Worm (Caenorhabditis elegans) whole organism, L2 larva: ENCODE data around the gene T22B3.3.

ENCODE experiments used
- aly-2 ChIP-seq: fragments of 150-350 bp; optimal IDR thresholded peaks from 2 replicates; lab custom pipeline; 2014; ENCODE audit warnings: missing biosample characterization, missing genetic modification characterization
- ama-1 ChIP-seq: fragments of 150-350 bp; optimal IDR thresholded peaks from 2 replicates; lab custom pipeline; 2018; ENCODE audit warnings: inconsistent platforms
- lin-11 ChIP-seq: fragments of 150-350 bp; sonication (generic microtip); optimal IDR thresholded peaks from 2 replicates; lab custom pipeline; 2014; ENCODE audit warnings: missing biosample characterization, missing genetic modification characterization, inconsistent platforms, mixed read lengths
- lin-13 ChIP-seq: fragments of 150-350 bp; optimal IDR thresholded peaks from 2 replicates; lab custom pipeline; 2014; ENCODE audit warnings: missing biosample characterization, missing genetic modification reagents, missing genetic modification characterization
- mdl-1 ChIP-seq, 2 experiments: fragments of 150-350 bp in 1 of 2; sonication (generic microtip) in 1 of 2; optimal IDR thresholded peaks; 2 replicates each; lab custom pipeline; 2017; ENCODE audit warnings: missing biosample characterization in 2 of 2, missing genetic modification characterization in 2 of 2
- nhr-11 ChIP-seq: fragments of 150-350 bp; optimal IDR thresholded peaks from 2 replicates; lab custom pipeline; 2014; ENCODE audit warnings: missing biosample characterization, missing genetic modification characterization
- nhr-12 ChIP-seq: fragments of 150-350 bp; optimal IDR thresholded peaks from 2 replicates; lab custom pipeline; 2014; ENCODE audit warnings: missing biosample characterization, missing genetic modification characterization
- nhr-237 ChIP-seq: fragments of 150-350 bp; optimal IDR thresholded peaks from 2 replicates; lab custom pipeline; 2014; ENCODE audit warnings: missing biosample characterization, missing genetic modification characterization
- nhr-77 ChIP-seq: fragments of 150-350 bp; optimal IDR thresholded peaks from 2 replicates; lab custom pipeline; 2014; ENCODE audit warnings: missing biosample characterization, missing genetic modification characterization
- sem-4 ChIP-seq: fragments of 150-350 bp; optimal IDR thresholded peaks from 2 replicates; lab custom pipeline; 2014; ENCODE audit warnings: missing biosample characterization, missing genetic modification reagents, missing genetic modification characterization
- skn-1 ChIP-seq: sonication (generic microtip); optimal IDR thresholded peaks from 2 replicates; lab custom pipeline; 2017; ENCODE audit warnings: missing biosample characterization, missing genetic modification characterization
- snpc-4 ChIP-seq: fragments of 150-350 bp; optimal IDR thresholded peaks from 2 replicates; lab custom pipeline; 2014; ENCODE audit warnings: missing biosample characterization, missing genetic modification characterization
- ztf-1 ChIP-seq: fragments of 200-800 bp; sonication (Bioruptor generic); conservative IDR thresholded peaks from 2 replicates; pipeline ENCODE4 v1.3.6; 2022; ENCODE audit warnings: missing genetic modification characterization, missing compliant biosample characterization

ce11 chrIV:11723255-11723654, 19.7 kb upstream of the T22B3.3 start:
- TF ChIP-seq nhr-77 (tag; lab: Kevin White, UChicago) = no peak
- no peak for TF ChIP-seq snpc-4
- no peak for TF ChIP-seq ama-1 (lab: Kevin White, UChicago)
- no peak for TF ChIP-seq lin-13 (GFP tag; lab: Kevin White, UChicago)
- TF ChIP-seq skn-1 (tag; lab: Kevin White, UChicago) = no peak
- TF ChIP-seq nhr-12 (tag; lab: Kevin White, UChicago) = no peak
- no peak for TF ChIP-seq mdl-1 (tag; optimal IDR thresholded peaks at IDR 0.05; lab: Kevin White, UChicago)
- TF ChIP-seq nhr-11 (tag; lab: Kevin White, UChicago) = no peak
- no peak for TF ChIP-seq ztf-1 (GFP tag; lab: Robert Waterston, UW)
- TF ChIP-seq lin-11 (tag; lab: Kevin White, UChicago) = no peak
- TF ChIP-seq nhr-237 (tag; lab: Kevin White, UChicago) = no peak
- TF ChIP-seq aly-2 (tag; lab: Kevin White, UChicago) = no peak
- no peak for TF ChIP-seq sem-4
